Worm (Caenorhabditis elegans): Measurements from ENCODE around the gene swan-2.
A peak's percentile ranks its signal among the peaks of the same experiment; 100 is the strongest.

- TF ChIP-seq elt-3 (tag; optimal IDR thresholded peaks at IDR 0.05), result no peak
- no peak for TF ChIP-seq elt-1 (tag; optimal IDR thresholded peaks at IDR 0.05)
- no peak for TF ChIP-seq snpc-4 (tag; optimal IDR thresholded peaks at IDR 0.05)
- peak; percentile 65 for TF ChIP-seq nhr-25 (tag; optimal IDR thresholded peaks at IDR 0.05)
- TF ChIP-seq sma-9 (GFP tag; optimal IDR thresholded peaks at IDR 0.05), result peak; percentile 67
- no peak for TF ChIP-seq sma-9 (tag; optimal IDR thresholded peaks at IDR 0.05)
- no peak for TF ChIP-seq ztf-11 (tag; optimal IDR thresholded peaks at IDR 0.05)
Observed at ce11 chrV:13787948-13788681, 16.0 kb downstream of the swan-2 start.

Measured in whole organism, L2 larva.